Fruit fly (Drosophila melanogaster): ENCODE data around the gene vir-1.

DNA sequence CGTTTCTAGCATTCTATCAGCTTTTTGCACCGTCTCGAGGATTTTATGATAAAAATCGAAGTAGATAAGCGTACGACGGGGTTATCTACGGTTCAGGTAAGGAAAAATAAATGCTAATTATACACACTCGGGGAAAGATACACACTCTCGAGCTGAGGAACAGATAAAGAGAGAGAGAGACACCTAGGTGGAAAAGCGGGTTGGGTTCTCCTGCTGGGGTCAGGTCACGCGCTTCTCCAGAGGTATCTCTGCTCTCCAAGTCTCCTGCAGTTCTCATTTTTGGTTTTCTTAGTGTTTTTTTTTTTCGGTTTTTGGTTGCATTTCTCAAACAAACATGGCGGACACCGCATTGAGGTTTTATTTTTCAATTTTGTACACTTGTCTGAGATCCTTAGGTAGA lies 36.6 kb upstream of the vir-1 start:
- TF ChIP-seq CTCF (optimal IDR thresholded peaks at IDR 0.05): no peak
- no peak for TF ChIP-seq CG8478 (optimal IDR thresholded peaks at IDR 0.05)

Measured in S2 (cell line).